Fruit fly (Drosophila melanogaster) whole organism, larva: ENCODE data around the gene mRpS10.

Experiments
- noc ChIP-seq: fragments of 200-800 bp; sonication (Bioruptor generic); optimal IDR thresholded peaks from 3 replicates; lab custom pipeline; 2019; ENCODE audit warnings: missing biosample characterization, mild to moderate bottlenecking, missing genetic modification characterization, moderate library complexity

mRpS10 gene

dm6 chr3R:15229329-15229876 lies at the start of gene mRpS10, which contains the start of gene Art3:
Gene mRpS10, plus strand, starts transcription at chr3R:15229665.
Gene Art3, minus strand, starts transcription at chr3R:15229408.
- TF ChIP-seq noc (tag; lab: Kevin White, UChicago), result peak; percentile 100

DNA sequence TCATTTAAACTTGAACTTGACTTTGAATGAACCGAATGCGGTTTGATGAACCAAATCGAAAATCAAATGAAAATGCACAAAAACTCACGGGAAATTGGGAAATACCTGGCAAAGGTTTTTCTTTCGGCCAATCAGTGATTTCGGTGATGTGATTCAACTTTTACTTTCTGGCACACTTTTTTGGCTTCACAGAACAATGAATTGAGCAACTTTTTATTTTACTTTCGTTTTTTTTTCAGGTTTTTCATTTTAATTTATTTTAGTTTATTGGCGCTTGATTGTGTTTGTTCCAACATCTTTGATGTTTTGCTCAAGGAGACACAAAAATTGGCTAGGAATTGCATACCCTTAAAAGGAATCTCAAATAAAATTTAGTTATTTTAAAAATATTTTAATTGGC lies 48.0 kb upstream of the mRpS10 start, which contains the start of gene Mf:
Gene Mf, minus strand, starts transcription at position 44 of the 400 bp plus-strand sequence.
- no peak for TF ChIP-seq noc (tag; lab: Kevin White, UChicago)

- peak; percentile 32 for TF ChIP-seq noc (tag; lab: Kevin White, UChicago)
These were observed 33.1 kb upstream of the mRpS10 start, which contains the start of the genes Kpc1 and CG42542 for dm6 chr3R:15196134-15197034. Gene Kpc1, minus strand, starts transcription at chr3R:15196210. Gene CG42542, plus strand, starts transcription at chr3R:15196598.

dm6 chr3R:15197373-15197772 lies 32.1 kb upstream of the mRpS10 start:
- TF ChIP-seq noc (tag; lab: Kevin White, UChicago), result no peak

dm6 chr3R:15198052-15198793 lies 31.2 kb upstream of the mRpS10 start:
- TF ChIP-seq noc (tag; lab: Kevin White, UChicago), result peak; percentile 82

DNA sequence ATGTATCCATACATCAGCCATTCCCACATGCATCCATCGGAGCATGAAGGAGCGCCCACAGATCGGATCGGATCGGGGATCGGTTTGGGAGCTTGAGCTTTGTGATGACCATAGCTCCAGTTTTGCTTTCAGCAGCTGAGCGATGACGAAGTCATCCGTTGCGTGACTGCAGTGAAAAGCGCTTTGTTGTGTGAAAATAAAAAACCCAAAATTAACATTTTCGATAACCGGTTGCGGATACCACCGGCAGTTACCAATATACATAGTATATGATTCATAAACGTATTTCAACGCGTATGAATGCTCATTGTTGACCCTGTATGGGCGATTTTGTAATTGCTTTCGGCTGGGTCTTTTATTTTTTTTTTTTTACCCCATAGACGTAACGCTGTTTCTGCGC lies 24.2 kb upstream of the mRpS10 start:
- no peak for TF ChIP-seq noc (tag; lab: Kevin White, UChicago)

dm6 chr3R:15206273-15206672 lies 23.2 kb upstream of the mRpS10 start, which contains the start of gene Spn88Ea:
Gene Spn88Ea, minus strand, starts transcription at chr3R:15206447.
- TF ChIP-seq noc (tag; lab: Kevin White, UChicago), result no peak

- TF ChIP-seq noc (tag; lab: Kevin White, UChicago), result peak; percentile 36
These were observed 20.6 kb upstream of the mRpS10 start, which contains the start of the genes Spn88Eb and Mau2 for dm6 chr3R:15208712-15209499. Gene Spn88Eb, minus strand, starts transcription at chr3R:15208762. Gene Mau2, plus strand, starts transcription at chr3R:15209204.

dm6 chr3R:15213362-15213989 lies 16.0 kb upstream of the mRpS10 start, which contains the start of the genes CG6654 and CG4210:
Gene CG6654, minus strand, starts transcription at chr3R:15213658.
Gene CG4210, plus strand, starts transcription at chr3R:15213974.
- peak; percentile 57 for TF ChIP-seq noc (tag; lab: Kevin White, UChicago)

dm6 chr3R:15218824-15219576 lies 10.5 kb upstream of the mRpS10 start, which contains the start of the genes SIDL and CG12241:
Gene SIDL, minus strand, starts transcription at chr3R:15218874.
Gene CG12241, plus strand, starts transcription at chr3R:15219256.
- TF ChIP-seq noc (tag; lab: Kevin White, UChicago), result peak; percentile 73

dm6 chr3R:15222973-15223372 lies 6.5 kb upstream of the mRpS10 start, which contains the start of gene Polr2G:
Gene Polr2G, minus strand, starts transcription at chr3R:15223180.
- no peak for TF ChIP-seq noc (tag; lab: Kevin White, UChicago)

- no peak for TF ChIP-seq noc (tag; lab: Kevin White, UChicago)
These were observed 4.2 kb upstream of the mRpS10 start, which contains the start of the genes CG31344 and Caf1-55 for dm6 chr3R:15225279-15225730. Gene CG31344, minus strand, starts transcription at chr3R:15225329. Gene Caf1-55, plus strand, starts transcription at chr3R:15225576.

DNA sequence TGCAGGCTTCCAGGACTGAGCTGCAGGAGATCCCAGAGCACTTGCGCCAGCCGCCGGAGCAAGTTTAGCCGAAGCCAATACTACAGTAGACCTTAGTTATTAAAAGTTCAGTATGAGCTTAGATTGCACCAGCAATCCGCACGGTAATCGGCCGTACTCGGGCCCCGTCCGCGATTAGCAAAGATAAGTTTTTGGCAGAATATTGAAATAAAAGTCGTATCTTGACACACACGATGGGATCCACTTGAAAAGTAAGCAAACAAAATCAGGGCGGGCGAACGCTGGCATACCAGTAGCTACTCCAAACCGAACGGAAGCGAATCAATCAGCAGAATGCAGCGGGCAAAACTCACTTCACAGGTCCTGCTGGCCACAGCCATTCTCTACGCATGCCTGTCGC lies 820 bp downstream of the mRpS10 start, which contains the start of gene CG34316:
Gene CG34316, plus strand, starts transcription at position 301 of the 400 bp plus-strand sequence.
- no peak for TF ChIP-seq noc (tag; lab: Kevin White, UChicago)
